Worm (Caenorhabditis elegans) whole organism, midembryonic: Measurements from ENCODE around the gene F41H10.5.

ENCODE experiments used
- T22C8.4 ChIP-seq: fragments of 200-800 bp; sonication (Bioruptor generic); IDR thresholded peaks from 2 replicates; pipeline ENCODE4 v1.3.6; 2022; ENCODE audit warnings: missing genetic modification characterization, missing compliant biosample characterization
- cog-1 ChIP-seq: sonication (generic microtip); optimal IDR thresholded peaks from 2 replicates; lab custom pipeline; 2016; ENCODE audit warnings: missing genetic modification characterization, missing compliant biosample characterization
- flt-1 ChIP-seq: fragments of 200-800 bp; sonication (Bioruptor generic); IDR thresholded peaks from 2 replicates; pipeline ENCODE4 v1.3.6; 2022; ENCODE audit warnings: missing genetic modification characterization, missing compliant biosample characterization
- klf-2 ChIP-seq: fragments of 200-800 bp; sonication (Bioruptor generic); conservative IDR thresholded peaks from 2 replicates; pipeline ENCODE4 v1.3.6; 2022; ENCODE audit warnings: missing genetic modification reagents, missing genetic modification characterization, missing compliant biosample characterization
- med-1 ChIP-seq: sonication (generic microtip); optimal IDR thresholded peaks from 2 replicates; lab custom pipeline; 2017; ENCODE audit warnings: missing genetic modification characterization, mild to moderate bottlenecking, missing compliant biosample characterization, antibody characterized with exemption, missing genetic modification reagents; ENCODE audit not compliant: insufficient read depth
- ref-1 ChIP-seq: fragments of 200-800 bp; sonication (Bioruptor generic); conservative IDR thresholded peaks from 2 replicates; pipeline ENCODE4 v1.3.6; 2022; ENCODE audit warnings: missing genetic modification reagents, missing genetic modification characterization, missing compliant biosample characterization
- tab-1 ChIP-seq: fragments of 200-800 bp; sonication (Bioruptor generic); IDR thresholded peaks from 2 replicates; pipeline ENCODE4 v1.3.6; 2022; ENCODE audit warnings: missing genetic modification characterization, missing compliant biosample characterization
- ztf-23 ChIP-seq: fragments of 200-800 bp; sonication (Bioruptor generic); IDR thresholded peaks from 2 replicates; pipeline ENCODE4 v1.3.6; 2022; ENCODE audit warnings: missing genetic modification reagents, missing genetic modification characterization, missing compliant biosample characterization
- ztf-29 ChIP-seq: fragments of 200-800 bp; sonication (Bioruptor generic); IDR thresholded peaks from 2 replicates; pipeline ENCODE4 v1.3.6; 2022; ENCODE audit warnings: missing genetic modification reagents, missing genetic modification characterization, missing compliant biosample characterization

F41H10.5 gene

DNA sequence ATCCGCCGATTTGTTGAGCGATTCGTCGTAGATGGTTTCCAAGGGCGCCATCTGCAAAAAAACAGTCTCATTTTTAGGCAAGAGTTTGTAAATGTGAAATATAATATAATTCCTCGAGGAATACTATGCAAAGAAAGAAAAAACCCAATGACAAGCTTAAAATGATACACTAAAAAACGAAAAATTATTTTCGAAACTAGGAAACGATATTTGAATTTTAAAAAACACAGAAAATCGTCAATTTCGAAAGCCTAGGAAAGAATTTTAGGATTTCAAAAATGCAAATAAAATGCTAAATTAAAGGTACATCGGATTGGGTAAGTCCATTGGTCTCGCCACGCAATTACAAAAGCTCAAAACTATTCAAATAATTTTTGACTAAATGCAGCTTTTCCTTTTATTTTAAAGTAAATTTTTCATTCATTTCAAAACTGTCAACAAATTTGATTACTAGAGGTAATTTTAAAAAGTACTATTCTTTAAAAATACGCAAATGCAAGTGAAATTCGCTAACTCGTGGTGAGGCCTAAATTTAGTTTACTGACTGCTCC lies 30.9 kb downstream of the F41H10.5 start, which contains the start of the genes htp-1 and ZK616.5:
Gene htp-1, minus strand, starts transcription at position 51 of the 551 bp plus-strand sequence.
Gene ZK616.5, plus strand, starts transcription at position 423 of the 551 bp plus-strand sequence.
- TF ChIP-seq tab-1 (GFP tag; lab: Robert Waterston, UW) = no peak
- TF ChIP-seq flt-1 (GFP tag; lab: Robert Waterston, UW) = no peak
- no peak for TF ChIP-seq klf-2
- no peak for TF ChIP-seq cog-1 (tag; lab: Kevin White, UChicago)

DNA sequence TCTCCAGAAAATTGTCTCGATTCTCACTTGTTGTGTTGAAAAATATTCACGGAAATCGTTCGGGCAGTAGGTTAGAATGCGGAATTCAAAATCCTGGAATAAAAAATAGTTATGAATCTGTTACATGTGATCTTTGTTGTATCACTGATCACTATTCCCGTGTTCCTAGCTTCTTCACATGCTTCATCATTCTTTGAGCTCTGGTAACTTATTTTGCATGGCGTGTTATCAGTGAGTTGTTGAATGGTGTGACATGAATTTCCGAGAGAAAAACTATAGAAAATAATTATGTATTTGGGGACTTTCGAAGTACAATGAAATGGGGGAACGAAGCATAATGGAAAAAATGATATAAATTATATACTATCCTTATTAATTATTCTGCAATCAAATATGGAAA lies 32.9 kb downstream of the F41H10.5 start:
- no peak for TF ChIP-seq cog-1 (tag; lab: Kevin White, UChicago)
- TF ChIP-seq ztf-29 (GFP tag; lab: Robert Waterston, UW) = no peak
- TF ChIP-seq flt-1 (GFP tag; lab: Robert Waterston, UW) = no peak
- no peak for TF ChIP-seq tab-1 (GFP tag; lab: Robert Waterston, UW)

DNA sequence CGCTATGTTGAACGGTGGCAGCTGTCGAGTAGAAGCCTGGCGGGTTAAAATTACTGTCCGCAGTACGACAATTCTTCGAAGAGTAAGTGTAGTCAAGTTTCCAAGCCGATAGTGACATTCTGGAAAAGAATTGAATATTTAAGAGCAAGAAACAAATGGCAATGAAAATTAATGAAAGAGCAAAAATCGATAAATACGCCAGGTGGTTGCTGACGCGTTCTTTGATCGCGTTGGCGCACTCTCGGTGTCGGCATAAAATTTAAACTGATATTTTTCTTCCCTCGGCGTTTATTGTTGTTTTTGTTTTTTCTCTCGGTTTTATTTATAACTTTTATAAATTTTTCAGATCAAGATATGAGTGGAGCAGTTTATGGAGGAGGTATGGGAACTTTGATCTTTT lies 34.0 kb downstream of the F41H10.5 start, which contains the start of the genes perm-3 and swsn-6:
Gene perm-3, minus strand, starts transcription at position 118 of the 400 bp plus-strand sequence.
Gene swsn-6, plus strand, starts transcription at position 347 of the 400 bp plus-strand sequence.
- TF ChIP-seq T22C8.4 (GFP tag; lab: Robert Waterston, UW) (peak; percentile 85; the same call in 1 of the 2 replicates), cog-1 (tag; lab: Kevin White, UChicago) (no peak), med-1 (no peak), klf-2 (no peak), tab-1 (GFP tag; lab: Robert Waterston, UW) (no peak), ztf-29 (GFP tag; lab: Robert Waterston, UW) (no peak), ztf-23 (no peak), ref-1 (GFP tag; lab: Robert Waterston, UW) (no peak), flt-1 (GFP tag; lab: Robert Waterston, UW) (peak; percentile 66; the same call in 1 of the 2 replicates)

DNA sequence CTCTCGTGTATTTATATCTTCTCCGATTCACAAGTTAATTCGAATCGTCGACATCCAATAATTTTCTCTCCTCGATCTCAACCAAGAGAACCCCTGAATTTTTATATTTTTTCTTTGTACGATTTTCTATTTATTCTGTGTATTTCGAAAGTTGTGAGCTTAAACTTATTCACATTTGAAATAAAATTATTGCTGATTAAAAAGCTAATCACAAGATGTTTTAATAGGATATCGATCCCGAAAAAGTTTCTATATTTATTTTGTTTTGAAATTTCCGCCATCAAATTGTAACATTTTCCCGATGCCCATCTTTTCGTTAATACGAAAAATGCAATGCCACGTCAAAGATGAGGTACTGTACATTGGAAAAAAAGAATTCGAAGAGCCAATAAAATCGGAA lies 36.1 kb downstream of the F41H10.5 start, which contains the start of gene ZK616.3:
Gene ZK616.3, plus strand, starts transcription at position 301 of the 400 bp plus-strand sequence.
- TF ChIP-seq cog-1 (tag; lab: Kevin White, UChicago) (no peak), T22C8.4 (GFP tag; lab: Robert Waterston, UW) (no peak), ztf-23 (no peak)

DNA sequence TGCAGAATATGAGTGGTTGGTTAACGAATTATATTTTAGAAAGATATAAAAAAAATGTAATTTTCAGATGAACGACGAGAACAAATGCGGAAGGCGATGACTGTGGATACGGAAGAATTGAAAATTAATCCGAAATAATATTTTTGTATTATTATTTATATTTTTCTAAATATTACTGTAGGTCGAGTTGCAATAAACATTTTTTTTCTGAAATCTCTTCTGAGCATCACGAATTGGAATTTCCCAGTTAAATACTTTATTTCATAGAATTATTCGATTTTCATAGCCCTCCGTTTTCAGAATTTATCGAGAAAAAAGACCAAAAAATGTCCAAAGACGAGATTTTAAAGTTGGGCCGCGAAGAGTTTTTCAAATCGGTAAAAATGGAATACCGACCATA lies 36.8 kb downstream of the F41H10.5 start, which contains the start of gene ZK616.2:
Gene ZK616.2, plus strand, starts transcription at position 301 of the 400 bp plus-strand sequence.
- TF ChIP-seq tab-1 (GFP tag; lab: Robert Waterston, UW) = no peak
- no peak for TF ChIP-seq klf-2
- TF ChIP-seq cog-1 (tag; lab: Kevin White, UChicago) = no peak
- no peak for TF ChIP-seq T22C8.4 (GFP tag; lab: Robert Waterston, UW)
- no peak for TF ChIP-seq ref-1 (GFP tag; lab: Robert Waterston, UW)
- no peak for TF ChIP-seq ztf-29 (GFP tag; lab: Robert Waterston, UW)
- TF ChIP-seq med-1 = no peak
- TF ChIP-seq flt-1 (GFP tag; lab: Robert Waterston, UW) = no peak
- no peak for TF ChIP-seq ztf-23

ce11 chrIV:5400609-5401008 lies 39.9 kb downstream of the F41H10.5 start, which contains the start of gene ZK616.1:
ZK616.1 (plus strand) TSS chrIV:5400909.
- TF ChIP-seq med-1 (no peak), ztf-29 (GFP tag; lab: Robert Waterston, UW) (no peak), cog-1 (tag; lab: Kevin White, UChicago) (no peak), ztf-23 (no peak), T22C8.4 (GFP tag; lab: Robert Waterston, UW) (no peak), tab-1 (GFP tag; lab: Robert Waterston, UW) (no peak), klf-2 (no peak), ref-1 (GFP tag; lab: Robert Waterston, UW) (no peak)

- TF ChIP-seq ztf-29 (GFP tag; lab: Robert Waterston, UW) (no peak), klf-2 (no peak), tab-1 (GFP tag; lab: Robert Waterston, UW) (no peak), med-1 (no peak), T22C8.4 (GFP tag; lab: Robert Waterston, UW) (no peak), cog-1 (tag; lab: Kevin White, UChicago) (no peak), ztf-23 (no peak), ref-1 (GFP tag; lab: Robert Waterston, UW) (no peak), flt-1 (GFP tag; lab: Robert Waterston, UW) (no peak)
Measured at ce11 chrIV:5405345-5405744, 44.6 kb downstream of the F41H10.5 start, which contains the start of gene ZK616.61. ZK616.61 (plus strand) TSS chrIV:5405645.

ce11 chrIV:5409112-5409511 lies 48.4 kb downstream of the F41H10.5 start:
- TF ChIP-seq klf-2 (no peak), ref-1 (GFP tag; lab: Robert Waterston, UW) (no peak), ztf-29 (GFP tag; lab: Robert Waterston, UW) (no peak)

- TF ChIP-seq ref-1 (GFP tag; lab: Robert Waterston, UW) (no peak), flt-1 (GFP tag; lab: Robert Waterston, UW) (no peak), tab-1 (GFP tag; lab: Robert Waterston, UW) (no peak)
Measured at ce11 chrIV:5411120-5411519, 50.4 kb downstream of the F41H10.5 start, which contains the start of gene ZK616.65. ZK616.65 (minus strand) TSS chrIV:5411220.
